Fruit fly (Drosophila melanogaster) whole organism, pupa: ENCODE measurements around the gene AP-1gamma.

Source experiments
- CG12605 ChIP-seq: fragments of 200-800 bp; sonication (Bioruptor generic); IDR thresholded peaks from 2 replicates; pipeline ENCODE4 v1.3.6; 2022; ENCODE audit warnings: missing biosample characterization, missing genetic modification characterization
- CG14655 ChIP-seq: fragments of 200-800 bp; sonication (Bioruptor generic); optimal IDR thresholded peaks from 3 replicates; lab custom pipeline; 2017; ENCODE audit warnings: mild to moderate bottlenecking, missing biosample characterization, missing genetic modification reagents, missing genetic modification characterization
- CG15710 ChIP-seq: fragments of 200-800 bp; sonication (Bioruptor generic); optimal IDR thresholded peaks from 2 replicates; lab custom pipeline; 2018; ENCODE audit warnings: missing biosample characterization, mild to moderate bottlenecking, missing genetic modification characterization, moderate library complexity
- CG32121 ChIP-seq: fragments of 200-800 bp; sonication (Bioruptor generic); IDR thresholded peaks from 2 replicates; pipeline ENCODE4 v1.3.6; 2022; ENCODE audit warnings: missing biosample characterization, missing genetic modification characterization
- CG34367 ChIP-seq: fragments of 200-800 bp; sonication (Bioruptor generic); optimal IDR thresholded peaks from 2 replicates; lab custom pipeline; 2018; ENCODE audit warnings: missing biosample characterization, mild to moderate bottlenecking, missing genetic modification characterization
- CG8159 ChIP-seq: fragments of 200-800 bp; sonication (Bioruptor generic); optimal IDR thresholded peaks from 3 replicates; lab custom pipeline; 2018; ENCODE audit warnings: missing biosample characterization, mild to moderate bottlenecking, missing genetic modification characterization, moderate library complexity
- CG8301 ChIP-seq: fragments of 200-800 bp; sonication (Bioruptor generic); optimal IDR thresholded peaks from 2 replicates; lab custom pipeline; 2018; ENCODE audit warnings: missing biosample characterization, mild to moderate bottlenecking, missing genetic modification characterization
- EcR ChIP-seq: fragments of 200-800 bp; sonication (Bioruptor generic); optimal IDR thresholded peaks from 3 replicates; lab custom pipeline; 2019; ENCODE audit warnings: missing biosample characterization, missing genetic modification characterization, mild to moderate bottlenecking, moderate library complexity, missing genetic modification reagents
- Ets98B ChIP-seq: fragments of 200-800 bp; sonication (Bioruptor generic); IDR thresholded peaks from 2 replicates; pipeline ENCODE4 v1.3.6; 2022; ENCODE audit warnings: missing biosample characterization, missing genetic modification characterization
- Pif1B ChIP-seq: fragments of 200-800 bp; sonication (Bioruptor generic); optimal IDR thresholded peaks from 3 replicates; lab custom pipeline; 2016; ENCODE audit warnings: missing biosample characterization, missing genetic modification characterization
- gl ChIP-seq: fragments of 200-800 bp; sonication (Bioruptor generic); optimal IDR thresholded peaks from 2 replicates; lab custom pipeline; 2018; ENCODE audit warnings: missing biosample characterization, mild to moderate bottlenecking, missing genetic modification characterization

- TF ChIP-seq CG12605 (GFP tag; lab: Robert Waterston, UW) (no peak), EcR (GFP tag; lab: Kevin White, UChicago) (no peak), CG32121 (GFP tag; lab: Robert Waterston, UW) (no peak), CG34367 (no peak), CG15710 (tag; lab: Kevin White, UChicago) (no peak), CG14655 (GFP tag; lab: Kevin White, UChicago) (no peak), gl (tag; lab: Kevin White, UChicago) (no peak), Ets98B (GFP tag; lab: Robert Waterston, UW) (no peak), Pif1B (GFP tag; lab: Kevin White, UChicago) (no peak), CG8301 (tag; lab: Kevin White, UChicago) (no peak), CG8159 (tag; lab: Kevin White, UChicago) (no peak)
These were observed 19.5 kb downstream of the AP-1gamma start for dm6 chrX:9128012-9128280.
